Worm (Caenorhabditis elegans) whole organism, late embryonic: ENCODE measurements around the gene msp-63.

ENCODE experiments used
- C38D4.7 ChIP-seq: fragments of 200-800 bp; sonication (Bioruptor generic); optimal IDR thresholded peaks from 2 replicates; lab custom pipeline; 2018; ENCODE audit warnings: mild to moderate bottlenecking, missing genetic modification characterization, moderate library complexity, missing compliant biosample characterization
- F13H6.1 ChIP-seq: sonication (generic microtip); optimal IDR thresholded peaks from 2 replicates; lab custom pipeline; 2016; ENCODE audit warnings: missing genetic modification characterization, missing compliant biosample characterization
- ahr-1 ChIP-seq: sonication (generic microtip); optimal IDR thresholded peaks from 2 replicates; lab custom pipeline; 2016; ENCODE audit warnings: missing genetic modification characterization, missing compliant biosample characterization
- ceh-14 ChIP-seq: sonication (generic microtip); optimal IDR thresholded peaks from 2 replicates; lab custom pipeline; 2016; ENCODE audit warnings: missing genotype, missing genetic modification characterization, missing compliant biosample characterization
- ceh-18 ChIP-seq: sonication (generic microtip); optimal IDR thresholded peaks from 2 replicates; lab custom pipeline; 2016; ENCODE audit warnings: missing genetic modification characterization, missing compliant biosample characterization
- ceh-2 ChIP-seq: sonication (generic microtip); optimal IDR thresholded peaks from 2 replicates; lab custom pipeline; 2016; ENCODE audit warnings: missing genotype, missing genetic modification characterization, missing compliant biosample characterization
- ceh-22 ChIP-seq: sonication (generic microtip); optimal IDR thresholded peaks from 2 replicates; lab custom pipeline; 2017; ENCODE audit warnings: missing biosample characterization, missing genetic modification characterization
- ceh-30 ChIP-seq: fragments of 150-350 bp; optimal IDR thresholded peaks from 2 replicates; lab custom pipeline; 2014; ENCODE audit warnings: missing biosample characterization, missing genetic modification characterization
- ceh-31 ChIP-seq: sonication (generic microtip); optimal IDR thresholded peaks from 2 replicates; lab custom pipeline; 2016; ENCODE audit warnings: missing genetic modification characterization, missing compliant biosample characterization
- ceh-34 ChIP-seq: sonication (generic microtip); optimal IDR thresholded peaks from 2 replicates; lab custom pipeline; 2016; ENCODE audit warnings: mild to moderate bottlenecking, missing genetic modification characterization, missing compliant biosample characterization
- ceh-45 ChIP-seq: fragments of 200-800 bp; sonication (Bioruptor generic); IDR thresholded peaks from 2 replicates; pipeline ENCODE4 v1.3.6; 2022; ENCODE audit warnings: missing genetic modification reagents, missing genetic modification characterization, missing compliant biosample characterization
- ceh-48 ChIP-seq: sonication (generic microtip); optimal IDR thresholded peaks from 2 replicates; lab custom pipeline; 2016; ENCODE audit warnings: missing genetic modification characterization, inconsistent platforms, missing compliant biosample characterization
- ceh-9 ChIP-seq: sonication (generic microtip); optimal IDR thresholded peaks from 2 replicates; lab custom pipeline; 2016; ENCODE audit warnings: mild to moderate bottlenecking, missing genetic modification characterization, inconsistent platforms, missing compliant biosample characterization
- che-1 ChIP-seq: sonication (generic microtip); optimal IDR thresholded peaks from 2 replicates; lab custom pipeline; 2016; ENCODE audit warnings: mild to moderate bottlenecking, missing genetic modification characterization, missing compliant biosample characterization
- elt-2 ChIP-seq: sonication (generic microtip); optimal IDR thresholded peaks from 2 replicates; lab custom pipeline; 2016; ENCODE audit warnings: missing genetic modification reagents, missing genetic modification characterization, missing compliant biosample characterization
- elt-4 ChIP-seq: sonication (generic microtip); optimal IDR thresholded peaks from 2 replicates; lab custom pipeline; 2016; ENCODE audit warnings: missing genetic modification characterization, missing compliant biosample characterization
- ets-4 ChIP-seq: sonication (generic microtip); optimal IDR thresholded peaks from 2 replicates; lab custom pipeline; 2016; ENCODE audit warnings: missing genetic modification characterization, missing compliant biosample characterization
- eyg-1 ChIP-seq: sonication (generic microtip); optimal IDR thresholded peaks from 2 replicates; lab custom pipeline; 2016; ENCODE audit warnings: missing genotype, missing genetic modification characterization, missing compliant biosample characterization
- fax-1 ChIP-seq: sonication (generic microtip); optimal IDR thresholded peaks from 2 replicates; lab custom pipeline; 2016; ENCODE audit warnings: missing genotype, missing genetic modification characterization, missing compliant biosample characterization
- fkh-6 ChIP-seq: sonication (generic microtip); optimal IDR thresholded peaks from 2 replicates; lab custom pipeline; 2016; ENCODE audit warnings: missing genetic modification characterization, missing compliant biosample characterization
- gmeb-2 ChIP-seq: sonication (generic microtip); optimal IDR thresholded peaks from 2 replicates; lab custom pipeline; 2016; ENCODE audit warnings: missing genetic modification characterization, inconsistent platforms, missing compliant biosample characterization
- hlh-13 ChIP-seq: fragments of 200-800 bp; sonication (Bioruptor generic); optimal IDR thresholded peaks from 2 replicates; lab custom pipeline; 2018; ENCODE audit warnings: mild to moderate bottlenecking, missing genetic modification characterization, missing compliant biosample characterization
- hlh-15 ChIP-seq: sonication (generic microtip); optimal IDR thresholded peaks from 2 replicates; lab custom pipeline; 2016; ENCODE audit warnings: missing genetic modification characterization, missing compliant biosample characterization
- hlh-30 ChIP-seq: sonication (generic microtip); optimal IDR thresholded peaks from 2 replicates; lab custom pipeline; 2017; ENCODE audit warnings: antibody characterized with exemption, missing genetic modification characterization, missing compliant biosample characterization; ENCODE audit not compliant: insufficient read depth
- hlh-6 ChIP-seq: sonication (generic microtip); optimal IDR thresholded peaks from 2 replicates; lab custom pipeline; 2016; ENCODE audit warnings: missing genotype, missing genetic modification characterization, missing compliant biosample characterization
- hlh-8 ChIP-seq: sonication (generic microtip); optimal IDR thresholded peaks from 2 replicates; lab custom pipeline; 2016; ENCODE audit warnings: missing genotype, missing genetic modification characterization, missing compliant biosample characterization
- lin-11 ChIP-seq: fragments of 200-800 bp; sonication (Bioruptor generic); optimal IDR thresholded peaks from 2 replicates; lab custom pipeline; 2018; ENCODE audit warnings: mild to moderate bottlenecking, missing genetic modification characterization, missing compliant biosample characterization
- madf-2 ChIP-seq: sonication (generic microtip); optimal IDR thresholded peaks from 2 replicates; lab custom pipeline; 2017; ENCODE audit warnings: missing genetic modification characterization, missing compliant biosample characterization
- mec-3 ChIP-seq: sonication (generic microtip); optimal IDR thresholded peaks from 2 replicates; lab custom pipeline; 2016; ENCODE audit warnings: borderline replicate concordance, missing genetic modification characterization, missing compliant biosample characterization
- nfya-1 ChIP-seq: sonication (generic microtip); optimal IDR thresholded peaks from 2 replicates; lab custom pipeline; 2017; ENCODE audit warnings: missing genetic modification characterization, mild to moderate bottlenecking, missing compliant biosample characterization, antibody characterized with exemption, moderate library complexity
- nhr-232 ChIP-seq: sonication (generic microtip); optimal IDR thresholded peaks from 2 replicates; lab custom pipeline; 2016; ENCODE audit warnings: missing genetic modification characterization, missing compliant biosample characterization
- npax-4 ChIP-seq: sonication (generic microtip); optimal IDR thresholded peaks from 2 replicates; lab custom pipeline; 2016; ENCODE audit warnings: missing genetic modification characterization, missing compliant biosample characterization
- odd-2 ChIP-seq: sonication (generic microtip); optimal IDR thresholded peaks from 2 replicates; lab custom pipeline; 2017; ENCODE audit warnings: antibody characterized with exemption, mild to moderate bottlenecking, missing genetic modification characterization, missing compliant biosample characterization
- pag-3 ChIP-seq: sonication (generic microtip); optimal IDR thresholded peaks from 2 replicates; lab custom pipeline; 2016; ENCODE audit warnings: missing compliant biosample characterization, missing genetic modification characterization, borderline replicate concordance
- pat-9 ChIP-seq: fragments of 200-800 bp; sonication (Bioruptor generic); optimal IDR thresholded peaks from 2 replicates; lab custom pipeline; 2018; ENCODE audit warnings: mild to moderate bottlenecking, missing genetic modification characterization, moderate library complexity, missing compliant biosample characterization
- pax-1 ChIP-seq: fragments of 150-350 bp; optimal IDR thresholded peaks from 2 replicates; lab custom pipeline; 2014; ENCODE audit warnings: missing biosample characterization, missing genetic modification characterization
- pha-4 ChIP-seq: fragments of 150-350 bp; optimal IDR thresholded peaks from 2 replicates; lab custom pipeline; 2018; ENCODE audit warnings: missing biosample characterization, missing genetic modification reagents, missing genetic modification characterization
- pqm-1 ChIP-seq: sonication (generic microtip); optimal IDR thresholded peaks from 2 replicates; lab custom pipeline; 2016; ENCODE audit warnings: missing genetic modification characterization, missing compliant biosample characterization
- pros-1 ChIP-seq: fragments of 150-350 bp; optimal IDR thresholded peaks from 2 replicates; lab custom pipeline; 2014; ENCODE audit warnings: missing biosample characterization, missing genetic modification reagents, missing genetic modification characterization
- ref-2 ChIP-seq: sonication (generic microtip); optimal IDR thresholded peaks from 2 replicates; lab custom pipeline; 2016; ENCODE audit warnings: missing genetic modification characterization, missing compliant biosample characterization
- rnt-1 ChIP-seq: sonication (generic microtip); optimal IDR thresholded peaks from 2 replicates; lab custom pipeline; 2016; ENCODE audit warnings: missing genetic modification characterization, missing compliant biosample characterization
- sdc-2 ChIP-seq: sonication (generic microtip); optimal IDR thresholded peaks from 2 replicates; lab custom pipeline; 2016; ENCODE audit warnings: missing genotype, missing genetic modification characterization, missing compliant biosample characterization
- sox-2 ChIP-seq: fragments of 200-800 bp; sonication (Bioruptor generic); IDR thresholded peaks from 2 replicates; pipeline ENCODE4 v1.3.6; 2022; ENCODE audit warnings: missing genetic modification reagents, missing genetic modification characterization, missing compliant biosample characterization
- sox-4 ChIP-seq: sonication (generic microtip); optimal IDR thresholded peaks from 2 replicates; lab custom pipeline; 2017; ENCODE audit warnings: mild to moderate bottlenecking, missing genetic modification characterization, inconsistent platforms, missing compliant biosample characterization
- syd-9 ChIP-seq: sonication (generic microtip); optimal IDR thresholded peaks from 2 replicates; lab custom pipeline; 2016; ENCODE audit warnings: mild to moderate bottlenecking, missing genetic modification characterization, moderate library complexity, missing compliant biosample characterization
- tbx-2 ChIP-seq: sonication (generic microtip); optimal IDR thresholded peaks from 2 replicates; lab custom pipeline; 2016; ENCODE audit warnings: missing genetic modification characterization, missing compliant biosample characterization
- ttx-3 ChIP-seq: sonication (generic microtip); optimal IDR thresholded peaks from 2 replicates; lab custom pipeline; 2016; ENCODE audit warnings: missing genetic modification reagents, missing genetic modification characterization, missing compliant biosample characterization
- unc-42 ChIP-seq: sonication (generic microtip); optimal IDR thresholded peaks from 2 replicates; lab custom pipeline; 2016; ENCODE audit warnings: missing genotype, missing genetic modification characterization, missing compliant biosample characterization
- unc-55 ChIP-seq: sonication (generic microtip); optimal IDR thresholded peaks from 2 replicates; lab custom pipeline; 2017; ENCODE audit warnings: missing biosample characterization, missing genetic modification reagents, missing genetic modification characterization
- zip-5 ChIP-seq: sonication (generic microtip); optimal IDR thresholded peaks from 2 replicates; lab custom pipeline; 2016; ENCODE audit warnings: missing genetic modification characterization, missing compliant biosample characterization
- ztf-16 ChIP-seq: sonication (generic microtip); optimal IDR thresholded peaks from 2 replicates; lab custom pipeline; 2017; ENCODE audit warnings: missing genetic modification characterization, missing compliant biosample characterization

Gene msp-63

ce11 chrII:5820282-5820762 is 23.1 kb upstream of the msp-63 start, which contains the start of gene ehs-1:
ehs-1 (plus strand) TSS chrII:5820712.
- no peak for TF ChIP-seq tbx-2 (tag; lab: Kevin White, UChicago)
- TF ChIP-seq ceh-48 (tag; lab: Kevin White, UChicago), result peak; percentile 84
- no peak for TF ChIP-seq ceh-31
- no peak for TF ChIP-seq hlh-8 (tag; lab: Kevin White, UChicago)
- no peak for TF ChIP-seq ceh-45 (GFP tag; lab: Robert Waterston, UW)
- no peak for TF ChIP-seq fkh-6 (tag; lab: Kevin White, UChicago)

- TF ChIP-seq hlh-8 (tag; lab: Kevin White, UChicago) (peak; percentile 11), odd-2 (tag; lab: Kevin White, UChicago) (no peak), hlh-13 (no peak), mec-3 (tag; lab: Kevin White, UChicago) (no peak), hlh-30 (tag; lab: Kevin White, UChicago) (no peak), elt-4 (tag; lab: Kevin White, UChicago) (no peak), ceh-31 (peak; percentile 71), sdc-2 (tag; lab: Kevin White, UChicago) (no peak), elt-2 (tag; lab: Kevin White, UChicago) (no peak), ttx-3 (tag; lab: Kevin White, UChicago) (no peak), unc-42 (tag; lab: Kevin White, UChicago) (peak; percentile 13), syd-9 (tag; lab: Kevin White, UChicago) (no peak), ceh-2 (tag; lab: Kevin White, UChicago) (peak; percentile 70), ets-4 (tag; lab: Kevin White, UChicago) (peak; percentile 63), gmeb-2 (tag; lab: Kevin White, UChicago) (no peak), che-1 (no peak), madf-2 (tag; lab: Kevin White, UChicago) (no peak), ztf-16 (tag; lab: Kevin White, UChicago) (no peak), rnt-1 (no peak), zip-5 (peak; percentile 24), pat-9 (no peak), pag-3 (tag; lab: Kevin White, UChicago) (no peak), ceh-9 (no peak), lin-11 (tag; lab: Kevin White, UChicago) (no peak), ref-2 (tag; lab: Kevin White, UChicago) (peak; percentile 48), ceh-30 (tag; lab: Kevin White, UChicago) (no peak), hlh-6 (tag; lab: Kevin White, UChicago) (no peak), unc-55 (GFP tag; lab: Kevin White, UChicago) (no peak), ceh-48 (tag; lab: Kevin White, UChicago) (no peak), tbx-2 (tag; lab: Kevin White, UChicago) (peak; percentile 65), sox-4 (tag; lab: Kevin White, UChicago) (no peak), pqm-1 (tag; lab: Kevin White, UChicago) (no peak), pros-1 (tag; lab: Kevin White, UChicago) (no peak), ceh-18 (tag; lab: Kevin White, UChicago) (no peak), fax-1 (tag; lab: Kevin White, UChicago) (no peak), ceh-34 (no peak), fkh-6 (tag; lab: Kevin White, UChicago) (peak; percentile 12), ceh-22 (tag; lab: Kevin White, UChicago) (no peak), eyg-1 (tag; lab: Kevin White, UChicago) (no peak), ceh-45 (GFP tag; lab: Robert Waterston, UW) (no peak), nfya-1 (no peak), hlh-15 (tag; lab: Kevin White, UChicago) (no peak), pax-1 (no peak), npax-4 (no peak), ceh-14 (tag; lab: Kevin White, UChicago) (peak; percentile 26), ahr-1 (tag; lab: Kevin White, UChicago) (no peak), pha-4 (tag; lab: Kevin White, UChicago) (no peak), F13H6.1 (tag; lab: Kevin White, UChicago) (no peak), C38D4.7 (no peak), sox-2 (GFP tag; lab: Robert Waterston, UW) (no peak), nhr-232 (tag; lab: Kevin White, UChicago) (no peak)
These were observed 22.4 kb upstream of the msp-63 start for ce11 chrII:5819655-5820054.
